Worm (Caenorhabditis elegans): ENCODE measurements around the gene T02E9.5.

T02E9.5 gene

DNA sequence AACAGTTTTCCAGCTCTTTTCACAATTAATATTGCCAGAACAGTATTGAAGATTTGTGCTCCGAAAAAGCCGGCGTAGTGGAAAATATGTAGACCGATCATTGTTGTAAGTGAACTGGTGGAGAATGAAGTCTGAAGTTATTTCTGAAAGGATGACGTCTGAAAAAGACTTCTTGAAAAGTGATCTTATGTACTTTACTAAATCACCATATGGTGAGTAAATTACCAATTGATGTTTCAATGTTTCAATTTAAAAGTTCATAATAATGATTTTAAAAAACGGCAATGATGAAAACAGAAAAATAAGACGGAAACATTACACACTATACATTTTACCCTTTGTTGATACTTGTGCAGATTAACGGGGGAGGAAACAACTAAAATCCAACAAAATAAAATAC lies 18.3 kb upstream of the T02E9.5 start, which contains the start of gene str-141:
Gene str-141, minus strand, starts transcription at position 101 of the 400 bp plus-strand sequence.
- no peak for TF ChIP-seq egl-5 (tag; optimal IDR thresholded peaks at IDR 0.05)
- TF ChIP-seq ZK546.5 (tag; optimal IDR thresholded peaks at IDR 0.05), result no peak
- TF ChIP-seq ztf-4 (tag; optimal IDR thresholded peaks at IDR 0.05), result no peak
- no peak for TF ChIP-seq nhr-76 (tag; optimal IDR thresholded peaks at IDR 0.05)
- no peak for TF ChIP-seq lin-39 (tag; optimal IDR thresholded peaks at IDR 0.05)
- TF ChIP-seq nhr-67 (tag; optimal IDR thresholded peaks at IDR 0.05), result no peak
- TF ChIP-seq zag-1 (tag; optimal IDR thresholded peaks at IDR 0.05), result no peak
- TF ChIP-seq ama-1 (optimal IDR thresholded peaks at IDR 0.05), result no peak
- TF ChIP-seq nhr-237 (tag; optimal IDR thresholded peaks at IDR 0.05), result no peak
- TF ChIP-seq elt-2 (tag; optimal IDR thresholded peaks at IDR 0.05), result no peak
- TF ChIP-seq ceh-9 (tag; optimal IDR thresholded peaks at IDR 0.05), result no peak
- TF ChIP-seq ztf-11 (tag; optimal IDR thresholded peaks at IDR 0.05), result no peak
- no peak for TF ChIP-seq nhr-12 (tag; optimal IDR thresholded peaks at IDR 0.05)
- no peak for TF ChIP-seq eor-1 (tag; optimal IDR thresholded peaks at IDR 0.05)
- TF ChIP-seq nhr-77 (tag; optimal IDR thresholded peaks at IDR 0.05), result no peak
- no peak for TF ChIP-seq mdl-1 (tag; optimal IDR thresholded peaks at IDR 0.05)
- no peak for TF ChIP-seq egl-27 (tag; optimal IDR thresholded peaks at IDR 0.05)
- TF ChIP-seq nfya-1 (tag; optimal IDR thresholded peaks at IDR 0.05; ENCODE audit: insufficient read depth), result no peak
- no peak for TF ChIP-seq aly-2 (tag; optimal IDR thresholded peaks at IDR 0.05)

DNA sequence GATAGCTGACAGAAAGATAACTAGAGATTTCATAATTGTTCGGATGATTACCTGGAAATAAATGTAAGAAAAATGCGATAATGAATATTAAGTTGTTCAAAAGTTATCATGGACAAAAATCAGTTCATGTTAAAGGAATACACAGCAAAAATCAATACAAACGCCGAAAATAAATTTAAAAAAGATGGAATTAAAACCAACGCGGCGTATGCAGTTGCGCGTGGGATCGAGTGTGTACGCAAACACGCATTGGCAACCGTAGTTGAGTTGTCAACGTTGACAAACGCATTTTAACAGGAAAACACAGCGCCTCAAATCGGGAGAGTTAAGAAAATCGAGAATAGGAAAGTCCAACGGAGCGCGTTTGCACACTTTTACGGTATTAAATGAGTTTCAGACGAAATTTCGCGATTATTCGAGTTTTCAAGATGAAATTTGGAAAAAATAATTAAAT lies 15.1 kb upstream of the T02E9.5 start, which contains the start of gene tmed-10:
Gene tmed-10, minus strand, starts transcription at position 51 of the 454 bp plus-strand sequence.
- TF ChIP-seq lin-15B (tag; optimal IDR thresholded peaks at IDR 0.05) (peak; percentile 80), elt-2 (tag; optimal IDR thresholded peaks at IDR 0.05) (peak; percentile 50), ztf-11 (tag; optimal IDR thresholded peaks at IDR 0.05) (no peak), ZK546.5 (tag; optimal IDR thresholded peaks at IDR 0.05) (no peak), pqm-1 (tag; optimal IDR thresholded peaks at IDR 0.05) (no peak), R02D3.7 (tag; optimal IDR thresholded peaks at IDR 0.05) (no peak), aly-2 (tag; optimal IDR thresholded peaks at IDR 0.05) (no peak), nhr-237 (tag; optimal IDR thresholded peaks at IDR 0.05) (no peak), nhr-28 (tag; optimal IDR thresholded peaks at IDR 0.05) (no peak), lin-39 (tag; optimal IDR thresholded peaks at IDR 0.05) (peak; percentile 64), nhr-12 (tag; optimal IDR thresholded peaks at IDR 0.05) (no peak), jun-1 (tag; optimal IDR thresholded peaks at IDR 0.05) (no peak), pha-4 (tag; optimal IDR thresholded peaks at IDR 0.05) (peak; percentile 82), fkh-10 (GFP tag; optimal IDR thresholded peaks at IDR 0.05) (no peak), ceh-9 (tag; optimal IDR thresholded peaks at IDR 0.05) (no peak), nhr-11 (tag; optimal IDR thresholded peaks at IDR 0.05) (no peak), nfya-1 (tag; optimal IDR thresholded peaks at IDR 0.05; ENCODE audit: insufficient read depth) (peak; percentile 72), ceh-28 (tag; optimal IDR thresholded peaks at IDR 0.05) (no peak), mml-1 (tag; optimal IDR thresholded peaks at IDR 0.05) (no peak), elt-1 (tag; optimal IDR thresholded peaks at IDR 0.05) (no peak), skn-1 (tag; optimal IDR thresholded peaks at IDR 0.05) (no peak), nhr-23 (tag; optimal IDR thresholded peaks at IDR 0.05) (peak; percentile 36), ama-1 (optimal IDR thresholded peaks at IDR 0.05) (no peak), egl-27 (tag; optimal IDR thresholded peaks at IDR 0.05) (no peak), nhr-76 (tag; optimal IDR thresholded peaks at IDR 0.05) (no peak), hmg-11 (tag; optimal IDR thresholded peaks at IDR 0.05) (peak; percentile 34), zag-1 (tag; optimal IDR thresholded peaks at IDR 0.05) (no peak), nhr-77 (tag; optimal IDR thresholded peaks at IDR 0.05) (no peak), nhr-43 (tag; optimal IDR thresholded peaks at IDR 0.05; ENCODE audit: poor library complexity, severe bottlenecking) (no peak), unc-62 (GFP tag; optimal IDR thresholded peaks at IDR 0.05) (no peak), eor-1 (tag; optimal IDR thresholded peaks at IDR 0.05) (no peak), ztf-4 (tag; optimal IDR thresholded peaks at IDR 0.05) (no peak), fkh-2 (tag; optimal IDR thresholded peaks at IDR 0.05) (no peak), sea-2 (GFP tag; optimal IDR thresholded peaks at IDR 0.05) (no peak), snpc-4 (tag; optimal IDR thresholded peaks at IDR 0.05) (peak; percentile 69), fos-1 (tag; optimal IDR thresholded peaks at IDR 0.05) (no peak), lsy-12 (tag; optimal IDR thresholded peaks at IDR 0.05) (no peak), daf-12 (tag; optimal IDR thresholded peaks at IDR 0.05) (no peak), elt-3 (tag; optimal IDR thresholded peaks at IDR 0.05) (no peak), tbx-2 (tag; optimal IDR thresholded peaks at IDR 0.05) (no peak), ceh-82 (tag; optimal IDR thresholded peaks at IDR 0.05) (no peak), egl-5 (tag; optimal IDR thresholded peaks at IDR 0.05) (peak; percentile 3), mdl-1 (tag; optimal IDR thresholded peaks at IDR 0.05) (no peak), ceh-16 (tag; optimal IDR thresholded peaks at IDR 0.05) (no peak), nhr-25 (tag; optimal IDR thresholded peaks at IDR 0.05) (peak; percentile 57), unc-39 (tag; optimal IDR thresholded peaks at IDR 0.05) (no peak), nhr-67 (tag; optimal IDR thresholded peaks at IDR 0.05) (no peak)
